Worm (Caenorhabditis elegans) whole organism, early embryonic: ENCODE results near the gene C32A9.1.

Experiments used
- B0310.2 ChIP-seq: sonication (generic microtip); optimal IDR thresholded peaks from 2 replicates; lab custom pipeline; 2016; ENCODE audit warnings: mild to moderate bottlenecking, missing genetic modification characterization, missing compliant biosample characterization
- F13C5.2 ChIP-seq: sonication (generic microtip); optimal IDR thresholded peaks from 2 replicates; lab custom pipeline; 2017; ENCODE audit warnings: mild to moderate bottlenecking, missing genetic modification characterization, inconsistent platforms, missing compliant biosample characterization
- aly-1 ChIP-seq: sonication (generic microtip); optimal IDR thresholded peaks from 2 replicates; lab custom pipeline; 2016; ENCODE audit warnings: missing genetic modification characterization, missing compliant biosample characterization
- ama-1 ChIP-seq: fragments of 150-350 bp; optimal IDR thresholded peaks from 2 replicates; lab custom pipeline; 2014
- ceh-13 ChIP-seq: fragments of 200-800 bp; sonication (Bioruptor generic); optimal IDR thresholded peaks from 2 replicates; lab custom pipeline; 2018; ENCODE audit warnings: mild to moderate bottlenecking, missing genetic modification characterization, missing compliant biosample characterization
- ceh-36 ChIP-seq: sonication (generic microtip); optimal IDR thresholded peaks from 2 replicates; lab custom pipeline; 2016; ENCODE audit warnings: missing genetic modification characterization, inconsistent platforms, missing compliant biosample characterization
- ets-7 ChIP-seq: sonication (generic microtip); optimal IDR thresholded peaks from 2 replicates; lab custom pipeline; 2016; ENCODE audit warnings: missing genotype, missing genetic modification characterization, missing compliant biosample characterization
- flt-1 ChIP-seq: fragments of 200-800 bp; sonication (Bioruptor generic); IDR thresholded peaks from 2 replicates; pipeline ENCODE4 v1.3.6; 2022; ENCODE audit warnings: missing genetic modification characterization, missing compliant biosample characterization
- hmbx-1 ChIP-seq: sonication (generic microtip); optimal IDR thresholded peaks from 2 replicates; lab custom pipeline; 2016; ENCODE audit warnings: mild to moderate bottlenecking, missing genetic modification characterization, missing compliant biosample characterization
- hmg-4 ChIP-seq: fragments of 200-800 bp; sonication (Bioruptor generic); optimal IDR thresholded peaks from 2 replicates; lab custom pipeline; 2018; ENCODE audit warnings: mild to moderate bottlenecking, missing genetic modification characterization, missing compliant biosample characterization
- hnd-1 ChIP-seq: sonication (generic microtip); optimal IDR thresholded peaks from 2 replicates; lab custom pipeline; 2016; ENCODE audit warnings: missing genetic modification characterization, missing compliant biosample characterization
- pes-1 ChIP-seq: fragments of 200-800 bp; sonication (Bioruptor generic); IDR thresholded peaks from 2 replicates; pipeline ENCODE4 v1.3.6; 2022; ENCODE audit warnings: missing genetic modification reagents, missing genetic modification characterization, missing compliant biosample characterization
- scrt-1 ChIP-seq: fragments of 200-800 bp; sonication (Bioruptor generic); IDR thresholded peaks from 2 replicates; pipeline ENCODE4 v1.3.6; 2022; ENCODE audit warnings: missing genetic modification characterization, missing compliant biosample characterization
- sea-1 ChIP-seq: fragments of 200-800 bp; sonication (Bioruptor generic); conservative IDR thresholded peaks from 2 replicates; pipeline ENCODE4 v1.3.6; 2022; ENCODE audit warnings: missing genetic modification characterization, missing compliant biosample characterization
- tbx-11 ChIP-seq: fragments of 200-800 bp; sonication (Bioruptor generic); IDR thresholded peaks from 2 replicates; pipeline ENCODE4 v1.3.6; 2022; ENCODE audit warnings: missing genetic modification characterization, missing compliant biosample characterization
- tbx-37 ChIP-seq: fragments of 200-800 bp; sonication (Bioruptor generic); conservative IDR thresholded peaks from 2 replicates; pipeline ENCODE4 v1.3.6; 2022; ENCODE audit warnings: missing genetic modification reagents, missing genetic modification characterization, missing compliant biosample characterization
- tra-4 ChIP-seq: sonication (generic microtip); optimal IDR thresholded peaks from 2 replicates; lab custom pipeline; 2017; ENCODE audit warnings: missing genetic modification characterization, missing compliant biosample characterization

C32A9.1 gene

DNA sequence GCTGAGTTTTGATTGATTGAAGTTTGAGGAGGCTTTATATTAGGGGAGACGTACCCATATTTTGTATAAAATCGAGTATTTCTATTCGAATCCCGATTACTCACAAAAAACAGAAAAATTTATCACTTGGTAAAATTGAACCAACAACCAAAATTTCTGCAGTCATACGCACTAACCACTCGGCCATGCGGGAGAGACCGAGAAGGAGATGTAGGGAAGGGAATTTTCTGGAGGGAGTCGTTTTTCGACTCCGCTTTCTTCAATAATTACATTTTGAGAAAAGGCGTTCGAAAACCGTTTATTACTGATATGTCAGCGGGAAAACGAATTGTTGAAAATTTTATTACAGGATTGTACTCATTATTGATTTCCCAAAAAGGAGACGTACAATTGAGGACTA lies 39.0 kb upstream of the C32A9.1 start:
- 0 out of 2 replicates have a peak, but pooled peaks have one; percentile 5 for TF ChIP-seq flt-1 (GFP tag; lab: Robert Waterston, UW)
- TF ChIP-seq pes-1 (GFP tag; lab: Robert Waterston, UW) = peak; percentile 61; the same call in 1 of the 2 replicates

DNA sequence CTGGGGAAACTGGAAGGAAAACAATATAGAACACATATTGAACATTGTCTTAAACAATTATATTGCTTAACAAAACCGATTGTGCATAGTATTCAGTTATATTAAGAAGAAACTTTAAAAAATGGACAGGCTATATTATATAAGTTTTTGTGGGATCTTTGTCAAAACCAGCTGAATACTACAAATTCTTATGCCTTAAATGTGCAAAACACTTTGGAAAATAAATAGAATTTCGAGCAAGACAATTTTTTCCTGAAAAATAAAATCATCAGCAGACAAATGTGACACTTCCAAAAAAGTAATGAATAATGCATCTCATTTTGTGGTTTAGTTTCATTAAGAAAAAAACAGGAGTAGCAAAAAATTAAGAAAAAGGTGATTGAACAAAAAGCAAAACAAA lies 37.5 kb upstream of the C32A9.1 start:
- TF ChIP-seq tra-4 (tag; lab: Kevin White, UChicago) (no peak), hmbx-1 (tag; lab: Kevin White, UChicago) (no peak), hmg-4 (no peak), flt-1 (GFP tag; lab: Robert Waterston, UW) (no peak), tbx-11 (no peak), ets-7 (tag; lab: Kevin White, UChicago) (no peak), F13C5.2 (tag; lab: Kevin White, UChicago) (no peak), pes-1 (GFP tag; lab: Robert Waterston, UW) (no peak), ceh-36 (tag; lab: Kevin White, UChicago) (no peak), ceh-13 (no peak), B0310.2 (tag; lab: Kevin White, UChicago) (no peak), tbx-37 (GFP tag; lab: Robert Waterston, UW) (no peak), hnd-1 (tag; lab: Kevin White, UChicago) (no peak), aly-1 (tag; lab: Kevin White, UChicago) (no peak), ama-1 (lab: Kevin White, UChicago) (no peak), sea-1 (GFP tag; lab: Robert Waterston, UW) (no peak), scrt-1 (GFP tag; lab: Robert Waterston, UW) (no peak)

- TF ChIP-seq hnd-1 (tag; lab: Kevin White, UChicago) (no peak), hmbx-1 (tag; lab: Kevin White, UChicago) (no peak), hmg-4 (no peak), pes-1 (GFP tag; lab: Robert Waterston, UW) (no peak), tra-4 (tag; lab: Kevin White, UChicago) (no peak), ama-1 (lab: Kevin White, UChicago) (no peak), tbx-37 (GFP tag; lab: Robert Waterston, UW) (no peak)
Observed at ce11 chrX:10285634-10286033, 25.7 kb upstream of the C32A9.1 start, which contains the start of gene npr-6. Gene npr-6, minus strand, starts transcription at chrX:10285734.

DNA sequence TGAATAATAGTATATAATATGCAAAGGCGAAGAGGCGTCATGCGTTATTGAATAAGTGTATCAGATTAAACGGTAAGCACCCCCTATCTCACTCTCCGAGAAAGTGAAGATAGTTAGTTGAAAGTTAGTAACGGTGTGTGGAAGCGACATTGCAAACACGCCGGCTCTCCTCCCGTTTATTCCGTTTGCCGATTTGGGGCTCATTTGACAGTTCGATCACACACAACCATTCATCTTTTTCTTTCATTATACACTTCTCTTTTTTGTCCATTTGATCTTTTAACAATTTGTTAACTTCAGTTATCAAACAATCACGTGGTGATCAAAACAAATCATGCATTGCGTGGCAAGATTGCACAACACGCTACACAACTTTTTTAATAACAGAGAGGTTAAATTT lies 19.4 kb upstream of the C32A9.1 start, which contains the start of gene slc-9B.1:
TSS of gene slc-9B.1 (plus strand) at position 301 of the 400 bp plus-strand sequence.
- TF ChIP-seq tbx-37 (GFP tag; lab: Robert Waterston, UW) = no peak
- TF ChIP-seq aly-1 (tag; lab: Kevin White, UChicago) = no peak
- TF ChIP-seq hmbx-1 (tag; lab: Kevin White, UChicago) = no peak
- no peak for TF ChIP-seq ceh-36 (tag; lab: Kevin White, UChicago)
- no peak for TF ChIP-seq ets-7 (tag; lab: Kevin White, UChicago)
- TF ChIP-seq flt-1 (GFP tag; lab: Robert Waterston, UW) = no peak
- TF ChIP-seq ceh-13 = no peak
- no peak for TF ChIP-seq hnd-1 (tag; lab: Kevin White, UChicago)
- TF ChIP-seq tra-4 (tag; lab: Kevin White, UChicago) = no peak
- no peak for TF ChIP-seq F13C5.2 (tag; lab: Kevin White, UChicago)
- TF ChIP-seq scrt-1 (GFP tag; lab: Robert Waterston, UW) = no peak
- TF ChIP-seq B0310.2 (tag; lab: Kevin White, UChicago) = no peak
- TF ChIP-seq tbx-11 = no peak
- no peak for TF ChIP-seq ama-1 (lab: Kevin White, UChicago)
- TF ChIP-seq pes-1 (GFP tag; lab: Robert Waterston, UW) = no peak

DNA sequence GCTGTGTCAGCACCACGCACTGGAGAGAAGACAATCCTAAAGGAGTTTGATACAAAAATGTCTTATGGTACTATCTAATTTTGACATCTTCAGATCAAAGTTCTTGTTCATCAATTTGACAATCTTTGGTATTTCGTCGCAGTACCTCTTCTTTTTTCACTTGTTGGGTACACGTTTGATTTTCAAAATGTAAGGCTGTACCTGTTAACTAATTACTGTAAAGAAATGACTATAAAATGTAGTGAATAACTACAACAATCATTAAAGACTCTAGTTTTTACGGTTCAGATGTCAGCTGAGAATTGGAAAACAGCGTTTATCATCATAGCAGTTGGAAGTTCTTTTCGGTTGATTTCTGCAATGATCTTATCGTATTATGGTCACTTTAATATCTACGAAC lies 17.2 kb upstream of the C32A9.1 start:
- TF ChIP-seq F13C5.2 (tag; lab: Kevin White, UChicago) (no peak), hmbx-1 (tag; lab: Kevin White, UChicago) (no peak), aly-1 (tag; lab: Kevin White, UChicago) (no peak), B0310.2 (tag; lab: Kevin White, UChicago) (no peak), ets-7 (tag; lab: Kevin White, UChicago) (no peak), tbx-37 (GFP tag; lab: Robert Waterston, UW) (no peak), tbx-11 (no peak), pes-1 (GFP tag; lab: Robert Waterston, UW) (no peak), tra-4 (tag; lab: Kevin White, UChicago) (no peak), hnd-1 (tag; lab: Kevin White, UChicago) (no peak), hmg-4 (no peak), sea-1 (GFP tag; lab: Robert Waterston, UW) (no peak), ceh-36 (tag; lab: Kevin White, UChicago) (no peak), scrt-1 (GFP tag; lab: Robert Waterston, UW) (no peak), ceh-13 (no peak)

DNA sequence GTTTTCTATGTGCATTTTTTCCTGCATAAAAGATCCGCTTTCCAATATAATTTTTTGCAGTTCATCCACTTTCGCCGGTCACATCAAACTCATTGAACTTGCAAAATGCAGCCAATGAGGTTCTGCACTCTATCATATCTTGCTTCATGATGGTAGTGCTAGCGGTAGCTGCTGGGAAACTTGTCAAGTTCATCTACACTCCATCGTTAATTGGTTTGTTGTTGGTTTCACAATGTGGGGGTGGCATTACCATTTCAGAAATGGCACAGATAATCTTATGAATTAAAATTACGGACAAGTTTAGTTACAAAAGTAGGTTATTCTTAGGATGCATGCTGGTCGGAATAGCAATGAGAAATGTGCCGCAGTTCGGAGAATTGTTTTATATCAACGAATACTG lies 14.5 kb upstream of the C32A9.1 start:
- TF ChIP-seq flt-1 (GFP tag; lab: Robert Waterston, UW) = no peak
- no peak for TF ChIP-seq hmbx-1 (tag; lab: Kevin White, UChicago)
- TF ChIP-seq hmg-4 = no peak
- TF ChIP-seq sea-1 (GFP tag; lab: Robert Waterston, UW) = no peak

DNA sequence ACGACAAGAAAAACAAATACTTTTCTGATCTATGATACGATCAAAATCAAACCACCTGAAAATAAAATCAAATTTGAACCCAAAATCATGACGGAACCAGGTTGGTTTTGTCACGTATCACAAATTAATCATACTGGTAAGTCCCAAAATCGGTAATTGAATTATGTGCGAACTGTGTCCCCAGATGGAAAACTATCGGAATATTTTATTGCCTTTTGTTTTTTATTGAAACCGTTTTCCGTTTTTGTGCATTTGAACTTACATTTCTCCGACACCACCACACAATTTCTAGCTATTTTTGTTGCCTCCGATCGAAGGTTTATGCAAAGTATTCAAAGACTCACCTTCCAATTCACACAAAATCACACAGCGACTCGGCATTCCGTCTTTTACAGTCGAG lies 13.5 kb upstream of the C32A9.1 start, which contains the start of gene F41E7.2:
TSS of gene F41E7.2 (plus strand) at position 301 of the 400 bp plus-strand sequence.
- TF ChIP-seq ceh-13 (no peak), tbx-11 (no peak), F13C5.2 (tag; lab: Kevin White, UChicago) (no peak), tra-4 (tag; lab: Kevin White, UChicago) (no peak), tbx-37 (GFP tag; lab: Robert Waterston, UW) (no peak), aly-1 (tag; lab: Kevin White, UChicago) (no peak), B0310.2 (tag; lab: Kevin White, UChicago) (no peak), hmbx-1 (tag; lab: Kevin White, UChicago) (no peak), flt-1 (GFP tag; lab: Robert Waterston, UW) (no peak), ets-7 (tag; lab: Kevin White, UChicago) (no peak), hnd-1 (tag; lab: Kevin White, UChicago) (no peak), pes-1 (GFP tag; lab: Robert Waterston, UW) (no peak), hmg-4 (no peak)
